Worm (Caenorhabditis elegans) whole organism, L4 larva: ENCODE data around the gene spig-9.

Experiments
- F44E2.7 ChIP-seq: fragments of 200-800 bp; sonication (Bioruptor generic); IDR thresholded peaks from 2 replicates; pipeline ENCODE4 v2.1.2; 2022; ENCODE audit warnings: missing genetic modification characterization, missing compliant biosample characterization
- ces-1 ChIP-seq: fragments of 150-350 bp; sonication (generic microtip); optimal IDR thresholded peaks from 4 replicates; lab custom pipeline; 2014; ENCODE audit warnings: missing biosample characterization, missing genetic modification reagents, missing genetic modification characterization
- nhr-28 ChIP-seq: fragments of 150-350 bp; optimal IDR thresholded peaks from 2 replicates; lab custom pipeline; 2014; ENCODE audit warnings: missing biosample characterization, missing genetic modification characterization
- nhr-77 ChIP-seq: fragments of 150-350 bp; optimal IDR thresholded peaks from 2 replicates; lab custom pipeline; 2014; ENCODE audit warnings: missing biosample characterization, missing genetic modification characterization
- unc-62 ChIP-seq, 3 experiments: fragments of 150-350 bp in 1 of 3; sonication (generic microtip); optimal IDR thresholded peaks in 2 of 3; peaks in 1 of 3; 1 replicate in 1 of 3; 2 replicates in 2 of 3; lab custom pipeline; 2014 to 2017; ENCODE audit warnings: missing biosample characterization in 3 of 3, missing genetic modification characterization in 3 of 3, missing genetic modification reagents in 3 of 3, missing genotype in 1 of 3
- vab-7 ChIP-seq: fragments of 200-800 bp; sonication (Bioruptor generic); IDR thresholded peaks from 2 replicates; pipeline ENCODE4 v1.3.6; 2022; ENCODE audit warnings: missing genetic modification reagents, missing genetic modification characterization, missing compliant biosample characterization

ce11 chrV:13660660-13661325, 49.1 kb upstream of the spig-9 start, which contains the start of gene letm-1:
- TF ChIP-seq nhr-28 (tag; lab: Kevin White, UChicago) = peak; percentile 45
- TF ChIP-seq unc-62 (GFP tag; optimal IDR thresholded peaks at IDR 0.05 in 1 of 2; lab: Kevin White, UChicago) = peak in 1 of 2 experiments; percentile 33
- TF ChIP-seq unc-62 (tag; optimal IDR thresholded peaks at IDR 0.05; lab: Kevin White, UChicago) = no peak
- TF ChIP-seq nhr-77 (tag; lab: Kevin White, UChicago) = peak; percentile 15
- no peak for TF ChIP-seq ces-1 (GFP tag; lab: Kevin White, UChicago)
- no peak for TF ChIP-seq vab-7 (GFP tag; lab: Robert Waterston, UW)
- TF ChIP-seq F44E2.7 (GFP tag; lab: Robert Waterston, UW) = no peak
